Fruit fly (Drosophila melanogaster) whole organism, embryonic: ENCODE results near the gene CG11294.
A peak's percentile ranks its signal among the peaks of the same experiment; 100 is the strongest.

Source experiments
- ATbp ChIP-seq: fragments of 200-800 bp; sonication (Bioruptor generic); optimal IDR thresholded peaks from 2 replicates; lab custom pipeline; 2017; ENCODE audit warnings: missing biosample characterization, mild to moderate bottlenecking, missing genetic modification characterization, missing genetic modification reagents
- Blimp-1 ChIP-seq: fragments of 200-800 bp; sonication (Bioruptor generic); optimal IDR thresholded peaks from 3 replicates; lab custom pipeline; 2018; ENCODE audit warnings: missing biosample characterization, missing genetic modification characterization, mild to moderate bottlenecking, moderate library complexity, missing genetic modification reagents
- CG10462 ChIP-seq: fragments of 200-800 bp; sonication (Bioruptor generic); optimal IDR thresholded peaks from 2 replicates; lab custom pipeline; 2016; ENCODE audit warnings: missing biosample characterization, missing genetic modification characterization
- CG10979 ChIP-seq: fragments of 200-800 bp; sonication (Bioruptor generic); optimal IDR thresholded peaks from 2 replicates; lab custom pipeline; 2018; ENCODE audit warnings: missing biosample characterization, mild to moderate bottlenecking, missing genetic modification characterization, moderate library complexity
- CG11504 ChIP-seq: fragments of 200-800 bp; sonication (Bioruptor generic); optimal IDR thresholded peaks from 3 replicates; lab custom pipeline; 2019; ENCODE audit warnings: missing biosample characterization, mild to moderate bottlenecking, missing genetic modification characterization, moderate library complexity
- CG11723 ChIP-seq: fragments of 200-800 bp; sonication (Bioruptor generic); optimal IDR thresholded peaks from 2 replicates; lab custom pipeline; 2017; ENCODE audit warnings: missing biosample characterization, mild to moderate bottlenecking, missing genetic modification characterization
- CG12219 ChIP-seq: fragments of 200-800 bp; sonication (Bioruptor generic); optimal IDR thresholded peaks from 3 replicates; lab custom pipeline; 2018; ENCODE audit warnings: missing biosample characterization, mild to moderate bottlenecking, missing genetic modification characterization
- CG12236 ChIP-seq: fragments of 200-800 bp; sonication (Bioruptor generic); optimal IDR thresholded peaks from 2 replicates; lab custom pipeline; 2016; ENCODE audit warnings: missing biosample characterization, missing genetic modification characterization
- CG13624 ChIP-seq: fragments of 200-800 bp; sonication (Bioruptor generic); optimal IDR thresholded peaks from 2 replicates; lab custom pipeline; 2016; ENCODE audit warnings: missing biosample characterization, missing genetic modification characterization
- CG17328 ChIP-seq: fragments of 200-800 bp; sonication (Bioruptor generic); IDR thresholded peaks from 2 replicates; pipeline ENCODE4 v1.3.6; 2022; ENCODE audit warnings: missing biosample characterization, missing genetic modification characterization
- CG17359 ChIP-seq: fragments of 200-800 bp; sonication (Bioruptor generic); optimal IDR thresholded peaks from 3 replicates; lab custom pipeline; 2018; ENCODE audit warnings: missing biosample characterization, mild to moderate bottlenecking, missing genetic modification characterization, moderate library complexity
- CG17568 ChIP-seq: fragments of 200-800 bp; sonication (Bioruptor generic); optimal IDR thresholded peaks from 2 replicates; lab custom pipeline; 2018; ENCODE audit warnings: missing biosample characterization, mild to moderate bottlenecking, missing genetic modification characterization, moderate library complexity
- CG2202 ChIP-seq: fragments of 200-800 bp; sonication (Bioruptor generic); optimal IDR thresholded peaks from 2 replicates; lab custom pipeline; 2018; ENCODE audit warnings: missing biosample characterization, mild to moderate bottlenecking, missing genetic modification characterization
- CG30020 ChIP-seq: fragments of 200-800 bp; optimal IDR thresholded peaks from 2 replicates; lab custom pipeline; 2019; ENCODE audit warnings: missing biosample characterization, mild to moderate bottlenecking, missing genetic modification characterization, moderate library complexity
- CG30403 ChIP-seq: fragments of 200-800 bp; sonication (Bioruptor generic); optimal IDR thresholded peaks from 3 replicates; lab custom pipeline; 2016; ENCODE audit warnings: missing biosample characterization, missing genetic modification characterization
- CG3163 ChIP-seq: fragments of 200-800 bp; sonication (Bioruptor generic); optimal IDR thresholded peaks from 3 replicates; lab custom pipeline; 2016; ENCODE audit warnings: missing biosample characterization, missing genetic modification characterization
- CG3726 ChIP-seq: fragments of 200-800 bp; sonication (Bioruptor generic); IDR thresholded peaks from 3 replicates; pipeline ENCODE4, ENCODE4 v1.3.6; 2022; ENCODE audit warnings: missing biosample characterization, missing genetic modification characterization
- CG6254 ChIP-seq: fragments of 200-800 bp; sonication (Bioruptor generic); optimal IDR thresholded peaks from 3 replicates; lab custom pipeline; 2017; ENCODE audit warnings: mild to moderate bottlenecking, missing biosample characterization, missing genetic modification reagents, missing genetic modification characterization
- CG6272 ChIP-seq: fragments of 200-800 bp; sonication (Bioruptor generic); IDR thresholded peaks from 2 replicates; pipeline ENCODE4 v1.3.6; 2022; ENCODE audit warnings: missing biosample characterization, missing genetic modification characterization
- D19A ChIP-seq: fragments of 200-800 bp; optimal IDR thresholded peaks from 3 replicates; lab custom pipeline; 2019; ENCODE audit warnings: missing biosample characterization, mild to moderate bottlenecking, missing genetic modification characterization, moderate library complexity
- Drgx ChIP-seq: fragments of 200-800 bp; sonication (Bioruptor generic); IDR thresholded peaks from 2 replicates; pipeline ENCODE4 v1.3.6; 2022; ENCODE audit warnings: missing biosample characterization, missing genetic modification characterization
- HmgZ ChIP-seq: fragments of 200-800 bp; sonication (Bioruptor generic); optimal IDR thresholded peaks from 2 replicates; lab custom pipeline; 2018; ENCODE audit warnings: missing biosample characterization, mild to moderate bottlenecking, missing genetic modification characterization
- Hr78 ChIP-seq, 2 experiments: fragments of 200-800 bp in 1 of 2; fragments of >200 bp in 1 of 2; sonication (Bioruptor generic) in 1 of 2; optimal IDR thresholded peaks; 2 replicates each; lab custom pipeline; 2017 to 2019; ENCODE audit warnings: missing biosample characterization in 2 of 2, missing genetic modification characterization in 2 of 2, mild to moderate bottlenecking in 1 of 2, moderate library complexity in 1 of 2
- Mad ChIP-seq: fragments of 200-800 bp; sonication (Bioruptor generic); optimal IDR thresholded peaks from 2 replicates; lab custom pipeline; 2016; ENCODE audit warnings: missing biosample characterization, missing genetic modification characterization
- Med ChIP-seq: fragments of 200-800 bp; sonication (Bioruptor generic); peaks from one replicate; lab custom pipeline; 2016; ENCODE audit warnings: missing biosample characterization, missing genetic modification characterization, mild to moderate bottlenecking, inconsistent platforms, moderate library complexity
- Ssrp ChIP-seq: fragments of 200-800 bp; sonication (Bioruptor generic); optimal IDR thresholded peaks from 2 replicates; lab custom pipeline; 2018; ENCODE audit warnings: missing biosample characterization, mild to moderate bottlenecking, missing genetic modification characterization, moderate library complexity
- Xrp1 ChIP-seq: fragments of 200-800 bp; sonication (Bioruptor generic); IDR thresholded peaks from 2 replicates; pipeline ENCODE4 v1.3.6; 2022; ENCODE audit warnings: missing biosample characterization, missing genetic modification characterization
- ab ChIP-seq: fragments of 200-800 bp; sonication (Bioruptor generic); optimal IDR thresholded peaks from 2 replicates; lab custom pipeline; 2016; ENCODE audit warnings: missing biosample characterization, missing genetic modification characterization
- ash1 ChIP-seq: fragments of 200-800 bp; sonication (Bioruptor generic); optimal IDR thresholded peaks from 2 replicates; lab custom pipeline; 2018; ENCODE audit warnings: missing biosample characterization, mild to moderate bottlenecking, missing genetic modification characterization
- bigmax ChIP-seq: fragments of 200-800 bp; sonication (Bioruptor generic); optimal IDR thresholded peaks from 2 replicates; lab custom pipeline; 2018; ENCODE audit warnings: missing biosample characterization, mild to moderate bottlenecking, missing genetic modification characterization
- br ChIP-seq: fragments of >200 bp; optimal IDR thresholded peaks from 2 replicates; lab custom pipeline; 2017
- chn ChIP-seq: fragments of 200-800 bp; sonication (Bioruptor generic); optimal IDR thresholded peaks from 2 replicates; lab custom pipeline; 2016; ENCODE audit warnings: missing biosample characterization, missing genetic modification characterization
- ci ChIP-seq: fragments of 200-800 bp; sonication (Bioruptor generic); IDR thresholded peaks from 3 replicates; pipeline ENCODE4 v1.3.6; 2022; ENCODE audit warnings: missing biosample characterization, missing genetic modification characterization
- corto ChIP-seq: fragments of 200-800 bp; sonication (Bioruptor generic); optimal IDR thresholded peaks from 2 replicates; lab custom pipeline; 2016; ENCODE audit warnings: missing biosample characterization, mild to moderate bottlenecking, missing genetic modification characterization, moderate library complexity
- crol ChIP-seq: fragments of 200-800 bp; sonication (Bioruptor generic); IDR thresholded peaks from 2 replicates; pipeline ENCODE4 v1.3.6; 2022; ENCODE audit warnings: missing biosample characterization, missing genetic modification characterization
- dati ChIP-seq: fragments of 200-800 bp; sonication (Bioruptor generic); IDR thresholded peaks from 2 replicates; pipeline ENCODE4 v1.3.6; 2022; ENCODE audit warnings: missing biosample characterization, missing genetic modification characterization
- dmrt99B ChIP-seq: fragments of 200-800 bp; sonication (Bioruptor generic); optimal IDR thresholded peaks from 2 replicates; lab custom pipeline; 2018; ENCODE audit warnings: missing biosample characterization, mild to moderate bottlenecking, missing genetic modification characterization, moderate library complexity
- gce ChIP-seq: fragments of 200-800 bp; sonication (Bioruptor generic); IDR thresholded peaks from 3 replicates; pipeline ENCODE4 v1.3.6; 2022; ENCODE audit warnings: missing biosample characterization, missing genetic modification characterization
- gem ChIP-seq: fragments of 200-800 bp; sonication (Bioruptor generic); optimal IDR thresholded peaks from 2 replicates; lab custom pipeline; 2019; ENCODE audit warnings: missing biosample characterization, mild to moderate bottlenecking, missing genetic modification characterization, moderate library complexity
- hth ChIP-seq: fragments of >200 bp; optimal IDR thresholded peaks from 2 replicates; lab custom pipeline; 2017; ENCODE audit warnings: inconsistent platforms
- lilli ChIP-seq: fragments of 200-800 bp; sonication (Bioruptor generic); optimal IDR thresholded peaks from 3 replicates; lab custom pipeline; 2016; ENCODE audit warnings: missing biosample characterization, missing genetic modification characterization
- nmo ChIP-seq: fragments of 200-800 bp; sonication (Bioruptor generic); optimal IDR thresholded peaks from 2 replicates; lab custom pipeline; 2018; ENCODE audit warnings: missing biosample characterization, mild to moderate bottlenecking, missing genetic modification characterization, moderate library complexity
- oc ChIP-seq: fragments of 200-800 bp; sonication (Bioruptor generic); optimal IDR thresholded peaks from 2 replicates; lab custom pipeline; 2018; ENCODE audit warnings: missing biosample characterization, mild to moderate bottlenecking, missing genetic modification characterization, moderate library complexity
- odd ChIP-seq: fragments of 200-800 bp; sonication (Bioruptor generic); optimal IDR thresholded peaks from 2 replicates; lab custom pipeline; 2017; ENCODE audit warnings: missing biosample characterization, mild to moderate bottlenecking, missing genetic modification characterization
- org-1 ChIP-seq: fragments of 200-800 bp; sonication (Bioruptor generic); optimal IDR thresholded peaks from 2 replicates; lab custom pipeline; 2017; ENCODE audit warnings: missing biosample characterization, missing genetic modification characterization
- pnt ChIP-seq: fragments of 200-800 bp; sonication (Bioruptor generic); optimal IDR thresholded peaks from 3 replicates; lab custom pipeline; 2016; ENCODE audit warnings: missing biosample characterization, missing genetic modification characterization
- slbo ChIP-seq: fragments of 200-800 bp; sonication (Bioruptor generic); IDR thresholded peaks from 2 replicates; pipeline ENCODE4 v1.3.6; 2022; ENCODE audit warnings: missing biosample characterization, missing genetic modification characterization
- slou ChIP-seq: fragments of 200-800 bp; sonication (Bioruptor generic); optimal IDR thresholded peaks from 3 replicates; lab custom pipeline; 2016; ENCODE audit warnings: missing biosample characterization, missing genetic modification characterization
- slp2 ChIP-seq: fragments of 200-800 bp; sonication (Bioruptor generic); optimal IDR thresholded peaks from 2 replicates; lab custom pipeline; 2016; ENCODE audit warnings: missing biosample characterization, missing genetic modification characterization
- so ChIP-seq: fragments of 200-800 bp; sonication (Bioruptor generic); IDR thresholded peaks from 3 replicates; pipeline ENCODE4 v1.3.6; 2022; ENCODE audit warnings: missing biosample characterization, missing genetic modification characterization
- vvl ChIP-seq: fragments of 200-800 bp; sonication (Bioruptor generic); IDR thresholded peaks from 2 replicates; pipeline ENCODE4 v1.3.6; 2022; ENCODE audit warnings: missing biosample characterization, missing genetic modification characterization
- zfh1 ChIP-seq: fragments of 200-800 bp; sonication (Bioruptor generic); IDR thresholded peaks from 3 replicates; pipeline ENCODE4 v1.3.6; 2022; ENCODE audit warnings: missing biosample characterization, missing genetic modification characterization

Gene CG11294

dm6 chrX:8677434-8677833, 16.0 kb downstream of the CG11294 start (continued):
- TF ChIP-seq lilli = peak; percentile 80
- TF ChIP-seq Mad = no peak
- TF ChIP-seq CG3163 (GFP tag; lab: Kevin White, UChicago) = no peak
- peak; percentile 43 for TF ChIP-seq slou (GFP tag; lab: Kevin White, UChicago)
- peak; percentile 73 for TF ChIP-seq Xrp1 (GFP tag; lab: Robert Waterston, UW)
- TF ChIP-seq Ssrp (tag; lab: Kevin White, UChicago) = no peak
- TF ChIP-seq D19A (tag; lab: Kevin White, UChicago) = peak; percentile 41
- peak; percentile 64; the same call in 1 of the 3 replicates for TF ChIP-seq so (GFP tag; lab: Robert Waterston, UW)
- no peak for TF ChIP-seq ash1 (GFP tag; lab: Kevin White, UChicago)
- peak in 1 of 2 experiments; percentile 63 for TF ChIP-seq Hr78 (GFP tag; optimal IDR thresholded peaks at IDR 0.05; lab: Kevin White, UChicago)
- peak; percentile 26 for TF ChIP-seq gem (tag; lab: Kevin White, UChicago)
- TF ChIP-seq org-1 = peak; percentile 58
- TF ChIP-seq Med (GFP tag; lab: Kevin White, UChicago) = peak; percentile 93
- no peak for TF ChIP-seq CG11723 (GFP tag; lab: Kevin White, UChicago)
- TF ChIP-seq br (lab: Kevin White, UChicago) = no peak
- peak; percentile 64; the same call in 2 of the 3 replicates for TF ChIP-seq CG3726
- peak; percentile 82 for TF ChIP-seq slp2 (GFP tag; lab: Kevin White, UChicago)
- no peak for TF ChIP-seq CG6272 (GFP tag; lab: Robert Waterston, UW)
- TF ChIP-seq HmgZ (tag; lab: Kevin White, UChicago) = no peak
- TF ChIP-seq Drgx = peak; percentile 67
- no peak for TF ChIP-seq Blimp-1
- no peak for TF ChIP-seq slbo (GFP tag; lab: Robert Waterston, UW)
- TF ChIP-seq CG17568 (GFP tag; lab: Kevin White, UChicago) = no peak
- no peak for TF ChIP-seq CG30020 (tag; lab: Kevin White, UChicago)
- peak; percentile 82 for TF ChIP-seq ci (GFP tag; lab: Robert Waterston, UW)
- TF ChIP-seq dmrt99B (tag; lab: Kevin White, UChicago) = peak; percentile 75
- TF ChIP-seq CG2202 (tag; lab: Kevin White, UChicago) = no peak
- TF ChIP-seq CG10462 (GFP tag; lab: Kevin White, UChicago) = no peak
- no peak for TF ChIP-seq crol (GFP tag; lab: Robert Waterston, UW)
- TF ChIP-seq oc (tag; lab: Kevin White, UChicago) = peak; percentile 90
- no peak for TF ChIP-seq ATbp (GFP tag; lab: Kevin White, UChicago)
- no peak for TF ChIP-seq CG6254 (GFP tag; lab: Kevin White, UChicago)
- TF ChIP-seq zfh1 (GFP tag; lab: Robert Waterston, UW) = peak; percentile 54; the same call in 2 of the 3 replicates
- TF ChIP-seq CG10979 (tag; lab: Kevin White, UChicago) = peak; percentile 4
- peak; percentile 94 for TF ChIP-seq CG11504 (tag; lab: Kevin White, UChicago)
- peak; percentile 63 for TF ChIP-seq dati (GFP tag; lab: Robert Waterston, UW)
- peak; percentile 93 for TF ChIP-seq nmo (GFP tag; lab: Kevin White, UChicago)
- TF ChIP-seq bigmax (GFP tag; lab: Kevin White, UChicago) = no peak
- TF ChIP-seq CG12219 = no peak
- no peak for TF ChIP-seq ab (GFP tag; lab: Kevin White, UChicago)
- TF ChIP-seq hth (lab: Kevin White, UChicago) = no peak
- peak; percentile 73 for TF ChIP-seq corto (GFP tag; lab: Kevin White, UChicago)
- no peak for TF ChIP-seq CG12236 (GFP tag; lab: Kevin White, UChicago)
- TF ChIP-seq gce (GFP tag; lab: Robert Waterston, UW) = peak; percentile 40; the same call in 1 of the 3 replicates
- peak; percentile 79 for TF ChIP-seq CG13624
- TF ChIP-seq CG30403 (GFP tag; lab: Kevin White, UChicago) = no peak
- no peak for TF ChIP-seq chn
- no peak for TF ChIP-seq odd (GFP tag; lab: Kevin White, UChicago)
- peak; percentile 84 for TF ChIP-seq pnt
- TF ChIP-seq CG17359 = peak; percentile 39
- TF ChIP-seq CG17328 (GFP tag; lab: Robert Waterston, UW) = 0 out of 2 replicates have a peak, but pooled peaks have one; percentile 24
- no peak for TF ChIP-seq vvl
